Fruit fly (Drosophila melanogaster) Kc167 (cell line): Measurements from ENCODE around the gene gdl-ORF39.

Source experiments
- h ChIP-seq: fragments of >200 bp; optimal IDR thresholded peaks from 3 replicates; lab custom pipeline; 2018; ENCODE audit warnings: missing external identifiers
- insv ChIP-seq: fragments of >200 bp; optimal IDR thresholded peaks from 3 replicates; lab custom pipeline; 2018; ENCODE audit warnings: missing external identifiers
- psq ChIP-seq: fragments of >200 bp; optimal IDR thresholded peaks from 2 replicates; lab custom pipeline; 2017; ENCODE audit warnings: missing external identifiers

dm6 chr3L:15528096-15528495 is 18.9 kb downstream of the gdl-ORF39 start, which contains the start of gene CG42728:
- TF ChIP-seq psq (lab: Kevin White, UChicago) (no peak), insv (lab: Kevin White, UChicago) (no peak), h (no peak)
